Fruit fly (Drosophila melanogaster) whole organism, embryonic: ENCODE results near the gene CG33502.

Source experiments
- Ada2b ChIP-seq: fragments of 200-800 bp; sonication (Bioruptor generic); IDR thresholded peaks from 2 replicates; pipeline ENCODE4 v1.3.6; 2022; ENCODE audit warnings: missing biosample characterization, missing genetic modification characterization
- Aef1 ChIP-seq: fragments of 200-800 bp; sonication (Bioruptor generic); IDR thresholded peaks from 3 replicates; pipeline ENCODE4 v1.3.6; 2022; ENCODE audit warnings: missing biosample characterization, missing genetic modification characterization
- Awh ChIP-seq: fragments of 200-800 bp; sonication (Bioruptor generic); IDR thresholded peaks from 2 replicates; pipeline ENCODE4, ENCODE4 v1.3.6; 2022; ENCODE audit warnings: missing biosample characterization, missing genetic modification characterization
- CG10147 ChIP-seq: fragments of 200-800 bp; sonication (Bioruptor generic); optimal IDR thresholded peaks from 2 replicates; lab custom pipeline; 2019; ENCODE audit warnings: missing biosample characterization, mild to moderate bottlenecking, missing genetic modification characterization, moderate library complexity
- CG10959 ChIP-seq: fragments of 200-800 bp; sonication (Bioruptor generic); IDR thresholded peaks from 2 replicates; pipeline ENCODE4 v1.3.6; 2022; ENCODE audit warnings: missing biosample characterization, missing genetic modification characterization
- CG11085 ChIP-seq: fragments of 200-800 bp; sonication (Bioruptor generic); IDR thresholded peaks from 2 replicates; pipeline ENCODE4 v1.3.6; 2022; ENCODE audit warnings: missing biosample characterization, missing genetic modification characterization
- CG12236 ChIP-seq: fragments of 200-800 bp; sonication (Bioruptor generic); optimal IDR thresholded peaks from 2 replicates; lab custom pipeline; 2016; ENCODE audit warnings: missing biosample characterization, missing genetic modification characterization
- CG14050 ChIP-seq: fragments of 200-800 bp; sonication (Bioruptor generic); IDR thresholded peaks from 3 replicates; pipeline ENCODE4 v1.3.6; 2022; ENCODE audit warnings: missing biosample characterization, missing genetic modification characterization
- CG15011 ChIP-seq: fragments of 200-800 bp; sonication (Bioruptor generic); optimal IDR thresholded peaks from 3 replicates; lab custom pipeline; 2018; ENCODE audit warnings: missing biosample characterization, mild to moderate bottlenecking, missing genetic modification characterization
- CG15514 ChIP-seq: fragments of 200-800 bp; sonication (Bioruptor generic); optimal IDR thresholded peaks from 3 replicates; lab custom pipeline; 2017; ENCODE audit warnings: missing biosample characterization, missing genetic modification characterization, mild to moderate bottlenecking, moderate library complexity, missing genetic modification reagents
- CG17912 ChIP-seq: fragments of 200-800 bp; sonication (Bioruptor generic); optimal IDR thresholded peaks from 2 replicates; lab custom pipeline; 2018; ENCODE audit warnings: missing biosample characterization, mild to moderate bottlenecking, missing genetic modification characterization
- CG1832 ChIP-seq: fragments of 200-800 bp; sonication (Bioruptor generic); optimal IDR thresholded peaks from 2 replicates; lab custom pipeline; 2017; ENCODE audit warnings: missing biosample characterization, mild to moderate bottlenecking, missing genetic modification characterization, inconsistent platforms
- CG31441 ChIP-seq: fragments of 200-800 bp; sonication (Bioruptor generic); IDR thresholded peaks from 2 replicates; pipeline ENCODE4 v1.3.6; 2022; ENCODE audit warnings: missing biosample characterization, missing genetic modification characterization
- CG3838 ChIP-seq: fragments of 200-800 bp; sonication (Bioruptor generic); optimal IDR thresholded peaks from 3 replicates; lab custom pipeline; 2016; ENCODE audit warnings: missing biosample characterization, missing genetic modification characterization
- CG4404 ChIP-seq: fragments of 200-800 bp; sonication (Bioruptor generic); IDR thresholded peaks from 2 replicates; pipeline ENCODE4 v1.3.6; 2022; ENCODE audit warnings: missing biosample characterization, missing genetic modification characterization
- CG4424 ChIP-seq: fragments of 200-800 bp; sonication (Bioruptor generic); optimal IDR thresholded peaks from 3 replicates; lab custom pipeline; 2016; ENCODE audit warnings: missing biosample characterization, missing genetic modification characterization
- CG4820 ChIP-seq: fragments of 200-800 bp; sonication (Bioruptor generic); optimal IDR thresholded peaks from 3 replicates; lab custom pipeline; 2016; ENCODE audit warnings: missing biosample characterization, missing genetic modification characterization
- CG7556 ChIP-seq: fragments of 200-800 bp; sonication (Bioruptor generic); optimal IDR thresholded peaks from 2 replicates; lab custom pipeline; 2017; ENCODE audit warnings: missing biosample characterization, mild to moderate bottlenecking, missing genetic modification characterization
- CG7928 ChIP-seq: fragments of 200-800 bp; sonication (Bioruptor generic); optimal IDR thresholded peaks from 2 replicates; lab custom pipeline; 2017; ENCODE audit warnings: missing biosample characterization, mild to moderate bottlenecking, missing genetic modification characterization
- CG9215 ChIP-seq: fragments of 200-800 bp; sonication (Bioruptor generic); IDR thresholded peaks from 2 replicates; pipeline ENCODE4 v1.3.6; 2022; ENCODE audit warnings: missing biosample characterization, missing genetic modification characterization
- HmgZ ChIP-seq: fragments of 200-800 bp; sonication (Bioruptor generic); optimal IDR thresholded peaks from 2 replicates; lab custom pipeline; 2018; ENCODE audit warnings: missing biosample characterization, mild to moderate bottlenecking, missing genetic modification characterization
- MESR4 ChIP-seq: fragments of 200-800 bp; sonication (Bioruptor generic); optimal IDR thresholded peaks from 2 replicates; lab custom pipeline; 2018; ENCODE audit warnings: missing biosample characterization, mild to moderate bottlenecking, missing genetic modification characterization, moderate library complexity
- Meics ChIP-seq: fragments of 200-800 bp; sonication (Bioruptor generic); optimal IDR thresholded peaks from 2 replicates; lab custom pipeline; 2017; ENCODE audit warnings: missing biosample characterization, mild to moderate bottlenecking, missing genetic modification characterization
- Mes4 ChIP-seq: fragments of 200-800 bp; sonication (Bioruptor generic); optimal IDR thresholded peaks from 2 replicates; lab custom pipeline; 2016; ENCODE audit warnings: missing biosample characterization, missing genetic modification characterization
- NFAT ChIP-seq: fragments of 200-800 bp; sonication (Bioruptor generic); IDR thresholded peaks from 2 replicates; pipeline ENCODE4 v1.3.6; 2022; ENCODE audit warnings: missing biosample characterization, missing genetic modification characterization
- Side ChIP-seq: fragments of 200-800 bp; sonication (Bioruptor generic); optimal IDR thresholded peaks from 2 replicates; lab custom pipeline; 2016; ENCODE audit warnings: missing biosample characterization, missing genetic modification characterization
- Usf ChIP-seq: fragments of 200-800 bp; sonication (Bioruptor generic); optimal IDR thresholded peaks from 2 replicates; lab custom pipeline; 2017; ENCODE audit warnings: missing genotype, missing biosample characterization, missing genetic modification characterization
- YL-1 ChIP-seq: fragments of 200-800 bp; sonication (Bioruptor generic); optimal IDR thresholded peaks from 3 replicates; lab custom pipeline; 2017; ENCODE audit warnings: missing biosample characterization, mild to moderate bottlenecking, missing genetic modification characterization
- ap ChIP-seq: fragments of 200-800 bp; sonication (Bioruptor generic); IDR thresholded peaks from 2 replicates; pipeline ENCODE4 v1.3.6; 2022; ENCODE audit warnings: missing biosample characterization, missing genetic modification characterization
- caup ChIP-seq: fragments of 200-800 bp; sonication (Bioruptor generic); optimal IDR thresholded peaks from 3 replicates; lab custom pipeline; 2017; ENCODE audit warnings: missing biosample characterization, mild to moderate bottlenecking, missing genetic modification characterization, moderate library complexity; ENCODE audit not compliant: severe bottlenecking
- cg ChIP-seq: fragments of 200-800 bp; sonication (Bioruptor generic); optimal IDR thresholded peaks from 3 replicates; lab custom pipeline; 2019; ENCODE audit warnings: missing biosample characterization, mild to moderate bottlenecking, missing genetic modification characterization, moderate library complexity
- corto ChIP-seq: fragments of 200-800 bp; sonication (Bioruptor generic); optimal IDR thresholded peaks from 2 replicates; lab custom pipeline; 2016; ENCODE audit warnings: missing biosample characterization, mild to moderate bottlenecking, missing genetic modification characterization, moderate library complexity
- crc ChIP-seq: fragments of 200-800 bp; sonication (Bioruptor generic); optimal IDR thresholded peaks from 2 replicates; lab custom pipeline; 2016; ENCODE audit warnings: missing biosample characterization, missing genetic modification characterization
- da ChIP-seq: fragments of 200-800 bp; sonication (Bioruptor generic); optimal IDR thresholded peaks from 2 replicates; lab custom pipeline; 2016; ENCODE audit warnings: missing biosample characterization, missing genetic modification characterization
- ems ChIP-seq: fragments of 200-800 bp; sonication (Bioruptor generic); optimal IDR thresholded peaks from 3 replicates; lab custom pipeline; 2016; ENCODE audit warnings: missing biosample characterization, missing genetic modification characterization
- fu2 ChIP-seq: fragments of 200-800 bp; sonication (Bioruptor generic); optimal IDR thresholded peaks from 2 replicates; lab custom pipeline; 2016; ENCODE audit warnings: missing biosample characterization, missing genetic modification characterization
- gem ChIP-seq: fragments of 200-800 bp; sonication (Bioruptor generic); optimal IDR thresholded peaks from 2 replicates; lab custom pipeline; 2019; ENCODE audit warnings: missing biosample characterization, mild to moderate bottlenecking, missing genetic modification characterization, moderate library complexity
- gsb-n ChIP-seq: fragments of 200-800 bp; sonication (Bioruptor generic); optimal IDR thresholded peaks from 3 replicates; lab custom pipeline; 2018; ENCODE audit warnings: missing biosample characterization, mild to moderate bottlenecking, missing genetic modification characterization
- ind ChIP-seq: fragments of 200-800 bp; sonication (Bioruptor generic); optimal IDR thresholded peaks from 3 replicates; lab custom pipeline; 2016; ENCODE audit warnings: missing biosample characterization, missing genetic modification characterization
- jigr1 ChIP-seq: fragments of 200-800 bp; sonication (Bioruptor generic); IDR thresholded peaks from 3 replicates; pipeline ENCODE4 v1.3.6; 2022; ENCODE audit warnings: missing biosample characterization, missing genetic modification characterization
- jing ChIP-seq: fragments of 200-800 bp; sonication (Bioruptor generic); optimal IDR thresholded peaks from 2 replicates; lab custom pipeline; 2018; ENCODE audit warnings: missing biosample characterization, mild to moderate bottlenecking, missing genetic modification characterization
- kah ChIP-seq: fragments of 200-800 bp; sonication (Bioruptor generic); optimal IDR thresholded peaks from 2 replicates; lab custom pipeline; 2018; ENCODE audit warnings: missing biosample characterization, mild to moderate bottlenecking, missing genetic modification characterization
- mam ChIP-seq: fragments of 200-800 bp; sonication (Bioruptor generic); optimal IDR thresholded peaks from 3 replicates; lab custom pipeline; 2016; ENCODE audit warnings: missing biosample characterization, missing genetic modification characterization
- org-1 ChIP-seq: fragments of 200-800 bp; sonication (Bioruptor generic); optimal IDR thresholded peaks from 2 replicates; lab custom pipeline; 2017; ENCODE audit warnings: missing biosample characterization, missing genetic modification characterization
- pfk ChIP-seq: fragments of 200-800 bp; sonication (Bioruptor generic); optimal IDR thresholded peaks from 2 replicates; lab custom pipeline; 2018; ENCODE audit warnings: missing biosample characterization, mild to moderate bottlenecking, missing genetic modification characterization, moderate library complexity
- sna ChIP-seq: fragments of 200-800 bp; sonication (Bioruptor generic); IDR thresholded peaks from 2 replicates; pipeline ENCODE4 v1.3.6; 2022; ENCODE audit warnings: missing biosample characterization, missing genetic modification characterization; ENCODE audit not compliant: partially characterized antibody
- toy ChIP-seq: fragments of 200-800 bp; sonication (Bioruptor generic); IDR thresholded peaks from 2 replicates; pipeline ENCODE4 v1.3.6; 2022; ENCODE audit warnings: missing biosample characterization, missing genetic modification characterization
- trem ChIP-seq: fragments of 200-800 bp; optimal IDR thresholded peaks from 3 replicates; lab custom pipeline; 2019; ENCODE audit warnings: missing biosample characterization, mild to moderate bottlenecking, missing genetic modification characterization, moderate library complexity
- trh ChIP-seq: fragments of 200-800 bp; sonication (Bioruptor generic); optimal IDR thresholded peaks from 2 replicates; lab custom pipeline; 2016; ENCODE audit warnings: missing biosample characterization, missing genetic modification characterization
- vvl ChIP-seq: fragments of 200-800 bp; sonication (Bioruptor generic); IDR thresholded peaks from 2 replicates; pipeline ENCODE4 v1.3.6; 2022; ENCODE audit warnings: missing biosample characterization, missing genetic modification characterization
- zen ChIP-seq: fragments of 200-800 bp; sonication (Bioruptor generic); optimal IDR thresholded peaks from 3 replicates; lab custom pipeline; 2018; ENCODE audit warnings: missing biosample characterization, mild to moderate bottlenecking, missing genetic modification characterization, moderate library complexity

CG33502 gene

DNA sequence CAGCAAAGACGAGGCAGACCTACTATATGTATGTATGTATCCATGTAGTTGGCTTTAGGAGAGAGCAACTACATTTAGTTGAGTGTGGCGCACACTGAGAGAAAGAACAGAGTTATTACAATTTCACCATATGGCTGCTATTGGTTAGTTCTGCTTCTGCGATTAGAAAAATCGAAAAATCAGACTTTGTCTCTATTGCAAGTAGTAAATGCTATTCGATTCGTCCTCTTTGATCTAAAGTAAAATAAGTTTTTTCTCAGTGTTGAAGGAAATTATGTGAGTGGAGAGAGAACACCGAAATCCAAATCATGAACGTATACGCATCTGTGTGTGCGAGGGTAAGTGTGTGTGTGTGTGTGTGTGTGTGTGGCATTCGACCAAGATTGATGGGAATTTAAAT lies 17.4 kb downstream of the CG33502 start (continued):
- TF ChIP-seq Usf (GFP tag; lab: Kevin White, UChicago), result peak; percentile 65
- TF ChIP-seq pfk (GFP tag; lab: Kevin White, UChicago), result no peak
- TF ChIP-seq caup (GFP tag; lab: Kevin White, UChicago), result peak; percentile 60
- TF ChIP-seq CG14050, result peak; percentile 60; the same call in 2 of the 3 replicates
- TF ChIP-seq ind, result peak; percentile 85
- peak; percentile 89 for TF ChIP-seq CG4820 (GFP tag; lab: Kevin White, UChicago)
- TF ChIP-seq corto (GFP tag; lab: Kevin White, UChicago), result no peak
- no peak for TF ChIP-seq sna (GFP tag; lab: Robert Waterston, UW)
- peak; percentile 89 for TF ChIP-seq CG31441 (GFP tag; lab: Robert Waterston, UW)
- TF ChIP-seq zen (tag; lab: Kevin White, UChicago), result peak; percentile 94
- peak; percentile 78 for TF ChIP-seq ap (GFP tag; lab: Robert Waterston, UW)
- TF ChIP-seq toy (GFP tag; lab: Robert Waterston, UW), result 0 out of 2 replicates have a peak, but pooled peaks have one; percentile 25
- peak; percentile 85 for TF ChIP-seq CG4404
- TF ChIP-seq cg, result peak; percentile 55
- TF ChIP-seq NFAT (GFP tag; lab: Robert Waterston, UW), result no peak
- peak; percentile 19 for TF ChIP-seq CG17912 (GFP tag; lab: Kevin White, UChicago)
- TF ChIP-seq CG10959, result peak; percentile 91
- TF ChIP-seq CG1832, result no peak
- TF ChIP-seq HmgZ, result peak; percentile 48
- TF ChIP-seq gem (tag; lab: Kevin White, UChicago), result peak; percentile 90
- TF ChIP-seq CG7556 (GFP tag; lab: Kevin White, UChicago), result peak; percentile 70
- peak; percentile 35 for TF ChIP-seq CG15514 (GFP tag; lab: Kevin White, UChicago)
- TF ChIP-seq CG15011 (GFP tag; lab: Kevin White, UChicago), result peak; percentile 56
- no peak for TF ChIP-seq CG7928 (GFP tag; lab: Kevin White, UChicago)
- TF ChIP-seq vvl (GFP tag; lab: Robert Waterston, UW), result peak; percentile 91
- peak; percentile 69 for TF ChIP-seq ems (GFP tag; lab: Kevin White, UChicago)
- TF ChIP-seq crc (GFP tag; lab: Kevin White, UChicago), result peak; percentile 49
- peak; percentile 86 for TF ChIP-seq trem
- TF ChIP-seq org-1 (GFP tag; lab: Kevin White, UChicago), result peak; percentile 76
- peak; percentile 78 for TF ChIP-seq jing (GFP tag; lab: Kevin White, UChicago)
- TF ChIP-seq kah, result peak; percentile 59
- TF ChIP-seq gsb-n (tag; lab: Kevin White, UChicago), result peak; percentile 80
- TF ChIP-seq Awh, result peak; percentile 65
- TF ChIP-seq fu2, result peak; percentile 49
- peak; percentile 69 for TF ChIP-seq da (GFP tag; lab: Kevin White, UChicago)
- peak; percentile 84 for TF ChIP-seq Ada2b (GFP tag; lab: Robert Waterston, UW)
- TF ChIP-seq YL-1 (GFP tag; lab: Kevin White, UChicago), result no peak
- TF ChIP-seq Mes4 (GFP tag; lab: Kevin White, UChicago), result peak; percentile 84
- TF ChIP-seq CG10147 (GFP tag; lab: Kevin White, UChicago), result peak; percentile 56
- peak; percentile 70; the same call in 2 of the 3 replicates for TF ChIP-seq jigr1 (GFP tag; lab: Robert Waterston, UW)
- peak; percentile 73 for TF ChIP-seq Side (GFP tag; lab: Kevin White, UChicago)
- TF ChIP-seq Meics (GFP tag; lab: Kevin White, UChicago), result peak; percentile 60
- 0 out of 2 replicates have a peak, but pooled peaks have one; percentile 13 for TF ChIP-seq CG11085 (GFP tag; lab: Robert Waterston, UW)
- TF ChIP-seq CG3838 (GFP tag; lab: Kevin White, UChicago), result peak; percentile 21
- TF ChIP-seq Aef1 (GFP tag; lab: Robert Waterston, UW), result peak; percentile 79
- peak; percentile 69 for TF ChIP-seq CG12236 (GFP tag; lab: Kevin White, UChicago)
- TF ChIP-seq trh, result no peak
- TF ChIP-seq mam (GFP tag; lab: Kevin White, UChicago), result peak; percentile 79
- peak; percentile 3 for TF ChIP-seq MESR4
- peak; percentile 48; the same call in 1 of the 2 replicates for TF ChIP-seq CG9215 (GFP tag; lab: Robert Waterston, UW)
- peak; percentile 91 for TF ChIP-seq CG4424 (GFP tag; lab: Kevin White, UChicago)
